Worm (Caenorhabditis elegans): Measurements from ENCODE around the gene C48D1.9.

DNA sequence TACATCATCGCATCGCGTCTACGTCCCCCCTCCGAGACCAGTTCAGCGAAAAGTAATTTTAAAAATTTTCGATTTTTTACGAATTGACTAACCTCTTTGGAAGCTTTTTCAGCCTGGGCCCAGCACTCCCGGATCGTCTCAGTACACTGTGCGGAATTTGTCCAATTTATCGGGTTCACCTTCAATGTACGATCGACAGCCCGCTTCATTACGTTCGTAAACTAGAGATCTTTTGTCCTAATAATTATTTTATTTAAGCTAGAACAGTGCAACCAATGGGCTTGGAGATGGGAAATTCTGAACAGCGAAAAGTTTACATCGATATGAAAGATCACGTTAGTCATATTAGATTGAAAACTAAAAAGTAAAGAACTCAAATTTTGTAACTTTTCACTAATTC lies 31.9 kb upstream of the C48D1.9 start:
- TF ChIP-seq nhr-77 (tag; optimal IDR thresholded peaks at IDR 0.05) (no peak), ceh-16 (tag; optimal IDR thresholded peaks at IDR 0.05) (no peak), nhr-10 (tag; optimal IDR thresholded peaks at IDR 0.05) (no peak)
